Worm (Caenorhabditis elegans) whole organism, L1 larva: ENCODE measurements around the gene ssp-36.

Source experiments
- C16A3.4 ChIP-seq: fragments of 150-350 bp; optimal IDR thresholded peaks from 2 replicates; lab custom pipeline; 2014; ENCODE audit warnings: missing biosample characterization, missing genetic modification characterization
- aha-1 ChIP-seq: fragments of 150-350 bp; optimal IDR thresholded peaks from 2 replicates; lab custom pipeline; 2014; ENCODE audit warnings: missing biosample characterization, missing genetic modification characterization
- aly-2 ChIP-seq: fragments of 150-350 bp; optimal IDR thresholded peaks from 2 replicates; lab custom pipeline; 2014; ENCODE audit warnings: missing biosample characterization, missing genetic modification characterization
- blmp-1 ChIP-seq: fragments of 150-350 bp; optimal IDR thresholded peaks from 2 replicates; lab custom pipeline; 2014; ENCODE audit warnings: missing biosample characterization, missing genetic modification characterization
- ceh-63 ChIP-seq: fragments of 200-800 bp; sonication (Bioruptor generic); optimal IDR thresholded peaks from 2 replicates; lab custom pipeline; 2018; ENCODE audit warnings: mild to moderate bottlenecking, missing genetic modification characterization, missing compliant biosample characterization
- ceh-8 ChIP-seq: fragments of 200-800 bp; sonication (Bioruptor generic); optimal IDR thresholded peaks from 2 replicates; lab custom pipeline; 2018; ENCODE audit warnings: mild to moderate bottlenecking, missing genetic modification characterization, moderate library complexity, missing compliant biosample characterization
- ceh-82 ChIP-seq, 3 experiments: fragments of 150-350 bp in 1 of 3; sonication (generic microtip) in 2 of 3; optimal IDR thresholded peaks; 2 replicates each; lab custom pipeline; 2014 to 2017; ENCODE audit warnings: missing biosample characterization in 3 of 3, missing genetic modification characterization in 3 of 3
- ceh-90 ChIP-seq: sonication (generic microtip); optimal IDR thresholded peaks from 2 replicates; lab custom pipeline; 2016; ENCODE audit warnings: missing genetic modification characterization, missing compliant biosample characterization
- ces-1 ChIP-seq: fragments of 150-350 bp; optimal IDR thresholded peaks from 2 replicates; lab custom pipeline; 2014; ENCODE audit warnings: missing biosample characterization, missing genetic modification reagents, missing genetic modification characterization
- dpl-1 ChIP-seq, 3 experiments: fragments of 150-350 bp in 2 of 3; sonication (generic microtip) in 1 of 3; optimal IDR thresholded peaks; 2 replicates each; lab custom pipeline; 2014 to 2017; ENCODE audit warnings: missing biosample characterization in 3 of 3, missing genetic modification characterization in 3 of 3, missing genetic modification reagents in 3 of 3
- dsc-1 ChIP-seq: sonication (generic microtip); optimal IDR thresholded peaks from 2 replicates; lab custom pipeline; 2016; ENCODE audit warnings: mild to moderate bottlenecking, missing genetic modification characterization, missing compliant biosample characterization
- efl-1 ChIP-seq, 4 experiments: fragments of 150-350 bp; optimal IDR thresholded peaks in 3 of 4; peaks in 1 of 4; 1 replicate in 1 of 4; 2 replicates in 3 of 4; lab custom pipeline; 2014; ENCODE audit warnings: missing biosample characterization in 2 of 4, missing genetic modification characterization in 2 of 4, missing genetic modification reagents in 2 of 4
- egl-13 ChIP-seq: sonication (generic microtip); optimal IDR thresholded peaks from 2 replicates; lab custom pipeline; 2016; ENCODE audit warnings: missing genotype, missing genetic modification reagents, missing genetic modification characterization, missing compliant biosample characterization
- egl-27 ChIP-seq, 2 experiments: fragments of 150-350 bp in 1 of 2; sonication (generic microtip); optimal IDR thresholded peaks; 3 replicates each; lab custom pipeline; 2017 to 2018; ENCODE audit warnings: missing biosample characterization in 2 of 2, missing genetic modification characterization in 2 of 2, missing genetic modification reagents in 2 of 2
- elt-2 ChIP-seq: sonication (generic microtip); optimal IDR thresholded peaks from 2 replicates; lab custom pipeline; 2016; ENCODE audit warnings: missing genetic modification characterization, mild to moderate bottlenecking, inconsistent platforms, missing compliant biosample characterization, missing genetic modification reagents
- elt-3 ChIP-seq, 6 experiments: fragments of 150-350 bp in 1 of 6; sonication (generic microtip); optimal IDR thresholded peaks; 2 replicates each; lab custom pipeline; 2017 to 2018; ENCODE audit warnings: missing biosample characterization in 6 of 6, missing genetic modification characterization in 6 of 6, inconsistent platforms in 1 of 6
- fkh-8 ChIP-seq: sonication (generic microtip); optimal IDR thresholded peaks from 2 replicates; lab custom pipeline; 2016; ENCODE audit warnings: mild to moderate bottlenecking, missing genetic modification characterization, missing compliant biosample characterization
- hlh-17 ChIP-seq: fragments of 200-800 bp; sonication (Bioruptor generic); optimal IDR thresholded peaks from 2 replicates; lab custom pipeline; 2018; ENCODE audit warnings: missing genetic modification characterization, mild to moderate bottlenecking, missing compliant biosample characterization, moderate library complexity, borderline replicate concordance
- irx-1 ChIP-seq: sonication (generic microtip); optimal IDR thresholded peaks from 2 replicates; lab custom pipeline; 2016; ENCODE audit warnings: missing genetic modification characterization, missing compliant biosample characterization
- jun-1 ChIP-seq: fragments of 150-350 bp; optimal IDR thresholded peaks from 2 replicates; lab custom pipeline; 2014; ENCODE audit warnings: missing biosample characterization, missing genetic modification reagents, missing genetic modification characterization
- lin-13 ChIP-seq: fragments of 150-350 bp; optimal IDR thresholded peaks from 2 replicates; lab custom pipeline; 2014; ENCODE audit warnings: missing biosample characterization, missing genetic modification reagents, missing genetic modification characterization
- lin-14 ChIP-seq: fragments of 200-800 bp; sonication (Bioruptor generic); optimal IDR thresholded peaks from 2 replicates; lab custom pipeline; 2018; ENCODE audit warnings: mild to moderate bottlenecking, missing genetic modification characterization, moderate library complexity, missing compliant biosample characterization
- lin-15B ChIP-seq: fragments of 150-350 bp; sonication (generic microtip); optimal IDR thresholded peaks from 3 replicates; lab custom pipeline; 2014; ENCODE audit warnings: missing biosample characterization, missing genetic modification characterization
- lin-35 ChIP-seq, 2 experiments: fragments of 150-350 bp; optimal IDR thresholded peaks; 2 replicates each; lab custom pipeline; 2014; ENCODE audit warnings: missing biosample characterization in 2 of 2, missing genetic modification characterization in 2 of 2, missing genetic modification reagents in 2 of 2
- lir-3 ChIP-seq: sonication (generic microtip); optimal IDR thresholded peaks from 2 replicates; lab custom pipeline; 2016; ENCODE audit warnings: mild to moderate bottlenecking, missing genetic modification characterization, moderate library complexity, missing compliant biosample characterization; ENCODE audit not compliant: poor library complexity
- mdl-1 ChIP-seq, 2 experiments: fragments of 150-350 bp; optimal IDR thresholded peaks; 2 replicates each; lab custom pipeline; 2014 to 2017; ENCODE audit warnings: missing biosample characterization in 2 of 2, missing genetic modification characterization in 2 of 2, inconsistent platforms in 1 of 2
- mef-2 ChIP-seq: fragments of 150-350 bp; optimal IDR thresholded peaks from 2 replicates; lab custom pipeline; 2014; ENCODE audit warnings: missing biosample characterization, missing genetic modification characterization
- nhr-11 ChIP-seq: fragments of 150-350 bp; optimal IDR thresholded peaks from 2 replicates; lab custom pipeline; 2014; ENCODE audit warnings: missing biosample characterization, missing genetic modification characterization
- nhr-19 ChIP-seq: fragments of 200-800 bp; sonication (Bioruptor generic); conservative IDR thresholded peaks from 2 replicates; pipeline ENCODE4 v1.3.6; 2022; ENCODE audit warnings: missing genetic modification characterization, missing compliant biosample characterization
- nhr-20 ChIP-seq: sonication (generic microtip); optimal IDR thresholded peaks from 2 replicates; lab custom pipeline; 2016; ENCODE audit warnings: mild to moderate bottlenecking, missing genetic modification characterization, missing compliant biosample characterization
- nhr-237 ChIP-seq: fragments of 150-350 bp; optimal IDR thresholded peaks from 2 replicates; lab custom pipeline; 2014; ENCODE audit warnings: missing biosample characterization, missing genetic modification characterization
- nhr-47 ChIP-seq: sonication (generic microtip); optimal IDR thresholded peaks from 2 replicates; lab custom pipeline; 2016; ENCODE audit warnings: mild to moderate bottlenecking, missing genetic modification characterization, moderate library complexity, missing compliant biosample characterization
- nhr-77 ChIP-seq: fragments of 150-350 bp; optimal IDR thresholded peaks from 2 replicates; lab custom pipeline; 2014; ENCODE audit warnings: missing biosample characterization, missing genetic modification characterization
- nhr-84 ChIP-seq: sonication (generic microtip); optimal IDR thresholded peaks from 2 replicates; lab custom pipeline; 2017; ENCODE audit warnings: missing biosample characterization, missing genetic modification characterization
- nhr-85 ChIP-seq: sonication (generic microtip); peaks from one replicate; lab custom pipeline; 2016; ENCODE audit warnings: missing genetic modification characterization, inconsistent platforms, missing compliant biosample characterization
- nhr-90 ChIP-seq: sonication (generic microtip); optimal IDR thresholded peaks from 2 replicates; lab custom pipeline; 2016; ENCODE audit warnings: mild to moderate bottlenecking, missing genetic modification characterization, missing compliant biosample characterization; ENCODE audit not compliant: poor library complexity
- pag-3 ChIP-seq: sonication (generic microtip); optimal IDR thresholded peaks from 2 replicates; lab custom pipeline; 2017; ENCODE audit warnings: missing genetic modification characterization, mild to moderate bottlenecking, missing compliant biosample characterization, antibody characterized with exemption, borderline replicate concordance; ENCODE audit not compliant: insufficient read depth
- pax-3 ChIP-seq: fragments of 200-800 bp; sonication (Bioruptor generic); optimal IDR thresholded peaks from 2 replicates; lab custom pipeline; 2018; ENCODE audit warnings: mild to moderate bottlenecking, missing genetic modification characterization, moderate library complexity, missing compliant biosample characterization
- pqm-1 ChIP-seq: sonication (generic microtip); optimal IDR thresholded peaks from 3 replicates; lab custom pipeline; 2017; ENCODE audit warnings: missing biosample characterization, missing genetic modification characterization
- rnt-1 ChIP-seq: sonication (generic microtip); optimal IDR thresholded peaks from 2 replicates; lab custom pipeline; 2016; ENCODE audit warnings: mild to moderate bottlenecking, missing genetic modification characterization, moderate library complexity, missing compliant biosample characterization
- skn-1 ChIP-seq: fragments of 150-350 bp; optimal IDR thresholded peaks from 2 replicates; lab custom pipeline; 2014; ENCODE audit warnings: missing biosample characterization, missing genetic modification characterization
- snpc-4 ChIP-seq: fragments of 150-350 bp; optimal IDR thresholded peaks from 2 replicates; lab custom pipeline; 2014; ENCODE audit warnings: missing biosample characterization, missing genetic modification characterization
- snu-23 ChIP-seq: sonication (generic microtip); optimal IDR thresholded peaks from 2 replicates; lab custom pipeline; 2016; ENCODE audit warnings: missing genetic modification characterization, missing compliant biosample characterization
- sptf-1 ChIP-seq: fragments of 150-350 bp; optimal IDR thresholded peaks from 2 replicates; lab custom pipeline; 2014; ENCODE audit warnings: missing biosample characterization, missing genetic modification characterization
- swsn-7 ChIP-seq: sonication (generic microtip); optimal IDR thresholded peaks from 2 replicates; lab custom pipeline; 2016; ENCODE audit warnings: missing genetic modification characterization, missing compliant biosample characterization
- tbx-2 ChIP-seq: sonication (generic microtip); optimal IDR thresholded peaks from 2 replicates; lab custom pipeline; 2016; ENCODE audit warnings: missing genetic modification characterization, missing compliant biosample characterization
- unc-130 ChIP-seq: fragments of 150-350 bp; optimal IDR thresholded peaks from 2 replicates; lab custom pipeline; 2017; ENCODE audit warnings: missing biosample characterization, missing genetic modification characterization, inconsistent platforms
- unc-30 ChIP-seq: sonication (generic microtip); optimal IDR thresholded peaks from 2 replicates; lab custom pipeline; 2017; ENCODE audit warnings: missing biosample characterization, missing genetic modification characterization
- unc-98 ChIP-seq: fragments of 200-800 bp; sonication (Bioruptor generic); IDR thresholded peaks from 2 replicates; pipeline ENCODE4 v1.3.6; 2022; ENCODE audit warnings: missing genetic modification characterization, missing compliant biosample characterization
- vab-15 ChIP-seq: sonication (generic microtip); optimal IDR thresholded peaks from 2 replicates; lab custom pipeline; 2017; ENCODE audit warnings: missing genotype, mild to moderate bottlenecking, missing genetic modification characterization, missing compliant biosample characterization
- ztf-11 ChIP-seq, 2 experiments: sonication (generic microtip); optimal IDR thresholded peaks; 2 replicates each; lab custom pipeline; 2016 to 2017; ENCODE audit warnings: missing genetic modification characterization in 2 of 2, missing biosample characterization in 1 of 2, missing compliant biosample characterization in 1 of 2
- ztf-4 ChIP-seq: fragments of 150-350 bp; optimal IDR thresholded peaks from 2 replicates; lab custom pipeline; 2014; ENCODE audit warnings: missing biosample characterization, missing genetic modification characterization

Gene ssp-36

DNA sequence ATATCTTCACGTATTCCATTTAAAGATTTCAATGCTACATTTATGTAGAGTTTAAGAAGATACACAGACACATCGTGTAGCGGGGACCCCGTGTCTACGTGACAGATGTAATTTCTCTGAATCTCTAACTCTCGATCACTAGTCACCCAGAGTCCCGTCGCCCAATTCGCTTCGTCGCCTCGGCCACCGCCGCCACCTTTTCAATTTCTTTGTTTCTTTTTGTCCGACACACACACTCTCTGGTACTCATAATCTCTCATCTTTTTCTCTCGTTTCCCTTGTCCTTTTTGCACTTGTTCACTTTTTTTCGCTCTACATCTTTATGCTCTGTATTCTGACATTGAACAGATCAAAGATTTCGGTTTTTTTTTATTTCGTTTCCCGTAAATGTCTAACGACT is 47.8 kb downstream of the ssp-36 start:
- TF ChIP-seq fkh-8 (tag; lab: Kevin White, UChicago) (peak; percentile 87), nhr-19 (GFP tag; lab: Robert Waterston, UW) (peak; percentile 61), nhr-90 (tag; lab: Kevin White, UChicago) (peak; percentile 56), jun-1 (tag; lab: Kevin White, UChicago) (peak; percentile 78), rnt-1 (tag; lab: Kevin White, UChicago) (peak; percentile 80), hlh-17 (GFP tag; lab: Kevin White, UChicago) (no peak), C16A3.4 (tag; lab: Kevin White, UChicago) (peak; percentile 73), nhr-237 (tag; lab: Kevin White, UChicago) (peak; percentile 78), lin-13 (GFP tag; lab: Kevin White, UChicago) (peak; percentile 68), unc-30 (tag; lab: Kevin White, UChicago) (no peak), unc-98 (GFP tag; lab: Robert Waterston, UW) (no peak), mef-2 (tag; lab: Kevin White, UChicago) (peak; percentile 35), nhr-84 (tag; lab: Kevin White, UChicago) (no peak), lin-14 (GFP tag; lab: Kevin White, UChicago) (peak; percentile 93), skn-1 (tag; lab: Kevin White, UChicago) (peak; percentile 33), nhr-77 (tag; lab: Kevin White, UChicago) (peak; percentile 51), pax-3 (peak; percentile 41), lir-3 (no peak), vab-15 (no peak), ceh-90 (tag; lab: Kevin White, UChicago) (no peak), nhr-20 (tag; lab: Kevin White, UChicago) (peak; percentile 88), tbx-2 (tag; lab: Kevin White, UChicago) (peak; percentile 81), egl-13 (tag; lab: Kevin White, UChicago) (no peak), unc-130 (tag; lab: Kevin White, UChicago) (peak; percentile 73), pqm-1 (tag; lab: Kevin White, UChicago) (no peak), lin-35 (GFP tag; optimal IDR thresholded peaks at IDR 0.05; lab: Kevin White, UChicago) (peak; percentile 62 to 66), egl-27 (tag; optimal IDR thresholded peaks at IDR 0.05; lab: Kevin White, UChicago) (peak; percentile 40 to 52), aly-2 (tag; lab: Kevin White, UChicago) (peak; percentile 32), elt-3 (tag; optimal IDR thresholded peaks at IDR 0.05; lab: Kevin White, UChicago) (peak in 2 of 6 experiments; percentile 15 to 62), irx-1 (tag; lab: Kevin White, UChicago) (peak; percentile 4), nhr-47 (tag; lab: Kevin White, UChicago) (peak; percentile 70), pag-3 (tag; lab: Kevin White, UChicago) (peak; percentile 20), ztf-11 (tag; optimal IDR thresholded peaks at IDR 0.05; lab: Kevin White, UChicago) (no peak), ceh-82 (tag; optimal IDR thresholded peaks at IDR 0.05; lab: Kevin White, UChicago) (peak in 2 of 3 experiments; percentile 48 to 53), lin-15B (tag; lab: Kevin White, UChicago) (peak; percentile 22), nhr-11 (peak; percentile 4), snpc-4 (peak; percentile 62), ceh-63 (GFP tag; lab: Kevin White, UChicago) (no peak), ztf-4 (peak; percentile 41), dsc-1 (peak; percentile 62), mdl-1 (tag; optimal IDR thresholded peaks at IDR 0.05; lab: Kevin White, UChicago) (peak in 1 of 2 experiments; percentile 72), efl-1 (optimal IDR thresholded peaks at IDR 0.05; lab: Kevin White, UChicago) (peak; percentile 56 to 66), efl-1 (GFP tag; optimal IDR thresholded peaks at IDR 0.05 in 1 of 2; lab: Kevin White, UChicago) (peak; percentile 32 to 94), snu-23 (GFP tag; lab: Kevin White, UChicago) (peak; percentile 91), dpl-1 (GFP tag; optimal IDR thresholded peaks at IDR 0.05; lab: Kevin White, UChicago) (peak in 2 of 3 experiments; percentile 0 to 40), elt-2 (tag; lab: Kevin White, UChicago) (peak; percentile 46), ceh-8 (no peak), blmp-1 (peak; percentile 87), sptf-1 (tag; lab: Kevin White, UChicago) (no peak), aha-1 (peak; percentile 24), nhr-85 (peak; percentile 92), swsn-7 (peak; percentile 72), ces-1 (GFP tag; lab: Kevin White, UChicago) (no peak)
